Worm (Caenorhabditis elegans): ENCODE measurements around the gene fbxa-151.

DNA sequence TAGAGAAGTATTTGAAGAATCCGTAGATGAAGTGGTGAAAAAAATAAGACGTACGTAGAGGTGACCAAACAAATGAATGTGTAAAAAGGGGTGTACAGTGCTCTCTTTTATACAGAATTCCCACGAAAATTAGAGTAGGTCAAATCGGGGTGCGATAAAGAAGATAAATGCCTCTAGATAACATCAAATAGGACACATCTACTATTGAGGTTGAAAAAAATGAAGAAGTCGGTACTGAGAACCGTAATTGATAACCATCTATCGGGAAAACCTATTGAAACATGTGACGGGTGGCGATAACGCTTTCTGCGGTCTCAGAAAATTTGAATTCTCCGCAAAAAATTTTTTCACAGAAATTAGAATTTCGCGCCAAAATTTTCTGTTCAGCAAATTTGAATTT lies 28.0 kb downstream of the fbxa-151 start, which contains the start of gene fbxa-61:
- TF ChIP-seq him-1 (tag; optimal IDR thresholded peaks at IDR 0.05) = no peak
- TF ChIP-seq W03F9.2 (tag; optimal IDR thresholded peaks at IDR 0.05) = no peak
- TF ChIP-seq dao-5 (tag; optimal IDR thresholded peaks at IDR 0.05) = no peak
